Fruit fly (Drosophila melanogaster) whole organism, embryonic: Measurements from ENCODE around the gene CG2444.

Source experiments
- ATbp ChIP-seq: fragments of 200-800 bp; sonication (Bioruptor generic); optimal IDR thresholded peaks from 2 replicates; lab custom pipeline; 2017; ENCODE audit warnings: missing biosample characterization, mild to moderate bottlenecking, missing genetic modification characterization, missing genetic modification reagents
- Antp ChIP-seq: fragments of 200-800 bp; sonication (Bioruptor generic); optimal IDR thresholded peaks from 3 replicates; lab custom pipeline; 2016; ENCODE audit warnings: missing biosample characterization, missing genetic modification characterization
- BEAF-32 ChIP-seq: fragments of 200-800 bp; sonication (Bioruptor generic); optimal IDR thresholded peaks from 3 replicates; lab custom pipeline; 2017; ENCODE audit warnings: missing biosample characterization, missing genetic modification characterization, mild to moderate bottlenecking, moderate library complexity, missing genetic modification reagents
- BtbVII ChIP-seq: fragments of 200-800 bp; sonication (Bioruptor generic); optimal IDR thresholded peaks from 3 replicates; lab custom pipeline; 2017; ENCODE audit warnings: missing biosample characterization, mild to moderate bottlenecking, missing genetic modification characterization
- Bteb2 ChIP-seq: fragments of 200-800 bp; sonication (Bioruptor generic); optimal IDR thresholded peaks from 2 replicates; lab custom pipeline; 2016; ENCODE audit warnings: missing biosample characterization, missing genetic modification characterization
- CG10274 ChIP-seq: fragments of 200-800 bp; sonication (Bioruptor generic); optimal IDR thresholded peaks from 3 replicates; lab custom pipeline; 2017; ENCODE audit warnings: missing biosample characterization, mild to moderate bottlenecking, missing genetic modification characterization
- CG11093 ChIP-seq: fragments of 200-800 bp; sonication (Bioruptor generic); IDR thresholded peaks from 3 replicates; pipeline ENCODE4 v1.3.6; 2022; ENCODE audit warnings: missing biosample characterization, missing genetic modification characterization
- CG12744 ChIP-seq: fragments of 200-800 bp; sonication (Bioruptor generic); optimal IDR thresholded peaks from 2 replicates; lab custom pipeline; 2016; ENCODE audit warnings: missing biosample characterization, missing genetic modification characterization
- CG13123 ChIP-seq: fragments of 200-800 bp; sonication (Bioruptor generic); optimal IDR thresholded peaks from 2 replicates; lab custom pipeline; 2016; ENCODE audit warnings: missing biosample characterization, missing genetic modification characterization
- CG13296 ChIP-seq: fragments of 200-800 bp; sonication (Bioruptor generic); optimal IDR thresholded peaks from 3 replicates; lab custom pipeline; 2018; ENCODE audit warnings: missing biosample characterization, mild to moderate bottlenecking, missing genetic modification characterization
- CG13894 ChIP-seq: fragments of 200-800 bp; sonication (Bioruptor generic); optimal IDR thresholded peaks from 3 replicates; lab custom pipeline; 2018; ENCODE audit warnings: missing biosample characterization, mild to moderate bottlenecking, missing genetic modification characterization, moderate library complexity
- CG18011 ChIP-seq: fragments of 200-800 bp; sonication (Bioruptor generic); optimal IDR thresholded peaks from 2 replicates; lab custom pipeline; 2017; ENCODE audit warnings: missing biosample characterization, missing genetic modification characterization, mild to moderate bottlenecking, moderate library complexity, missing genotype
- CG1832 ChIP-seq: fragments of 200-800 bp; sonication (Bioruptor generic); optimal IDR thresholded peaks from 2 replicates; lab custom pipeline; 2017; ENCODE audit warnings: missing biosample characterization, mild to moderate bottlenecking, missing genetic modification characterization, inconsistent platforms
- CG18476 ChIP-seq: fragments of 200-800 bp; sonication (Bioruptor generic); optimal IDR thresholded peaks from 2 replicates; lab custom pipeline; 2016; ENCODE audit warnings: missing biosample characterization, mild to moderate bottlenecking, missing genetic modification characterization
- CG2116 ChIP-seq: fragments of 200-800 bp; sonication (Bioruptor generic); optimal IDR thresholded peaks from 3 replicates; lab custom pipeline; 2018; ENCODE audit warnings: missing biosample characterization, mild to moderate bottlenecking, missing genetic modification characterization
- CG2678 ChIP-seq: fragments of 200-800 bp; sonication (Bioruptor generic); optimal IDR thresholded peaks from 3 replicates; lab custom pipeline; 2019; ENCODE audit warnings: missing biosample characterization, mild to moderate bottlenecking, missing genetic modification characterization, moderate library complexity
- CG32772 ChIP-seq: fragments of 200-800 bp; sonication (Bioruptor generic); IDR thresholded peaks from 2 replicates; pipeline ENCODE4 v1.3.6; 2022; ENCODE audit warnings: missing biosample characterization, missing genetic modification characterization
- CG34376 ChIP-seq: fragments of 200-800 bp; sonication (Bioruptor generic); optimal IDR thresholded peaks from 2 replicates; lab custom pipeline; 2018; ENCODE audit warnings: missing biosample characterization, mild to moderate bottlenecking, missing genetic modification characterization
- CG4617 ChIP-seq: fragments of 200-800 bp; sonication (Bioruptor generic); optimal IDR thresholded peaks from 3 replicates; lab custom pipeline; 2016; ENCODE audit warnings: missing biosample characterization, missing genetic modification characterization, borderline replicate concordance
- CG6254 ChIP-seq: fragments of 200-800 bp; sonication (Bioruptor generic); optimal IDR thresholded peaks from 3 replicates; lab custom pipeline; 2017; ENCODE audit warnings: mild to moderate bottlenecking, missing biosample characterization, missing genetic modification reagents, missing genetic modification characterization
- CG6813 ChIP-seq: fragments of 200-800 bp; sonication (Bioruptor generic); optimal IDR thresholded peaks from 2 replicates; lab custom pipeline; 2017; ENCODE audit warnings: missing biosample characterization, missing genetic modification characterization, mild to moderate bottlenecking, moderate library complexity, missing genetic modification reagents
- CG7372 ChIP-seq: fragments of 200-800 bp; sonication (Bioruptor generic); IDR thresholded peaks from 2 replicates; pipeline ENCODE4 v1.3.6; 2022; ENCODE audit warnings: missing biosample characterization, missing genetic modification characterization
- CG8359 ChIP-seq: fragments of 200-800 bp; sonication (Bioruptor generic); optimal IDR thresholded peaks from 2 replicates; lab custom pipeline; 2017; ENCODE audit warnings: missing biosample characterization, mild to moderate bottlenecking, missing genetic modification characterization, borderline replicate concordance
- CG9797 ChIP-seq: fragments of 200-800 bp; sonication (Bioruptor generic); optimal IDR thresholded peaks from 3 replicates; lab custom pipeline; 2018; ENCODE audit warnings: missing biosample characterization, mild to moderate bottlenecking, missing genetic modification characterization
- Doc2 ChIP-seq: fragments of 200-800 bp; sonication (Bioruptor generic); IDR thresholded peaks from 2 replicates; pipeline ENCODE4 v1.3.6; 2022; ENCODE audit warnings: missing biosample characterization, missing genetic modification characterization
- Drgx ChIP-seq: fragments of 200-800 bp; sonication (Bioruptor generic); IDR thresholded peaks from 2 replicates; pipeline ENCODE4 v1.3.6; 2022; ENCODE audit warnings: missing biosample characterization, missing genetic modification characterization
- Ets65A ChIP-seq: fragments of 200-800 bp; sonication (Bioruptor generic); peaks from one replicate; lab custom pipeline; 2016; ENCODE audit warnings: missing biosample characterization, missing genetic modification characterization
- HHEX ChIP-seq: fragments of 200-800 bp; sonication (Bioruptor generic); optimal IDR thresholded peaks from 3 replicates; lab custom pipeline; 2017; ENCODE audit warnings: missing biosample characterization, mild to moderate bottlenecking, missing genetic modification characterization, missing genetic modification reagents
- Hey ChIP-seq: fragments of 200-800 bp; sonication (Bioruptor generic); optimal IDR thresholded peaks from 3 replicates; lab custom pipeline; 2018; ENCODE audit warnings: missing biosample characterization, mild to moderate bottlenecking, missing genetic modification characterization
- Kr ChIP-seq: fragments of 200-800 bp; sonication (Bioruptor generic); optimal IDR thresholded peaks from 2 replicates; lab custom pipeline; 2017; ENCODE audit warnings: missing biosample characterization, mild to moderate bottlenecking, missing genetic modification characterization
- Spps ChIP-seq: fragments of 200-800 bp; sonication (Bioruptor generic); optimal IDR thresholded peaks from 2 replicates; lab custom pipeline; 2018; ENCODE audit warnings: missing biosample characterization, mild to moderate bottlenecking, missing genetic modification characterization
- aop ChIP-seq: fragments of 200-800 bp; sonication (Bioruptor generic); IDR thresholded peaks from 2 replicates; pipeline ENCODE4 v1.3.6; 2022; ENCODE audit warnings: missing biosample characterization, missing genetic modification characterization
- ara ChIP-seq: fragments of 200-800 bp; sonication (Bioruptor generic); IDR thresholded peaks from 2 replicates; pipeline ENCODE4 v1.3.6; 2022; ENCODE audit warnings: missing biosample characterization, missing genetic modification characterization
- chm ChIP-seq: fragments of 200-800 bp; sonication (Bioruptor generic); IDR thresholded peaks from 2 replicates; pipeline ENCODE4 v1.3.6; 2022; ENCODE audit warnings: missing biosample characterization, missing genetic modification characterization
- dmrt99B ChIP-seq: fragments of 200-800 bp; sonication (Bioruptor generic); optimal IDR thresholded peaks from 2 replicates; lab custom pipeline; 2018; ENCODE audit warnings: missing biosample characterization, mild to moderate bottlenecking, missing genetic modification characterization, moderate library complexity
- esg ChIP-seq: fragments of 200-800 bp; sonication (Bioruptor generic); conservative IDR thresholded peaks from 2 replicates; pipeline ENCODE4 v1.3.6; 2022; ENCODE audit warnings: missing biosample characterization, missing genetic modification characterization
- gcm2 ChIP-seq: fragments of 200-800 bp; sonication (Bioruptor generic); optimal IDR thresholded peaks from 2 replicates; lab custom pipeline; 2016; ENCODE audit warnings: missing biosample characterization, missing genetic modification characterization
- gem ChIP-seq: fragments of 200-800 bp; sonication (Bioruptor generic); optimal IDR thresholded peaks from 2 replicates; lab custom pipeline; 2019; ENCODE audit warnings: missing biosample characterization, mild to moderate bottlenecking, missing genetic modification characterization, moderate library complexity
- grn ChIP-seq: fragments of 200-800 bp; sonication (Bioruptor generic); optimal IDR thresholded peaks from 3 replicates; lab custom pipeline; 2017; ENCODE audit warnings: missing biosample characterization, missing genetic modification characterization
- jigr1 ChIP-seq: fragments of 200-800 bp; sonication (Bioruptor generic); IDR thresholded peaks from 3 replicates; pipeline ENCODE4 v1.3.6; 2022; ENCODE audit warnings: missing biosample characterization, missing genetic modification characterization
- peb ChIP-seq: fragments of 200-800 bp; sonication (Bioruptor generic); IDR thresholded peaks from 2 replicates; pipeline ENCODE4 v1.3.6; 2022; ENCODE audit warnings: missing biosample characterization, missing genetic modification characterization
- prd ChIP-seq, 3 experiments: fragments of >200 bp in 2 of 3; fragments of 200-800 bp in 1 of 3; sonication (Bioruptor generic) in 1 of 3; optimal IDR thresholded peaks in 2 of 3; IDR thresholded peaks in 1 of 3; 2 replicates in 2 of 3; 3 replicates in 1 of 3; pipeline versions ENCODE4 v1.3.6 to Lab custom; 2017 to 2022; ENCODE audit warnings: missing biosample characterization in 1 of 3, missing genetic modification characterization in 1 of 3
- pzg ChIP-seq: fragments of 200-800 bp; sonication (Bioruptor generic); optimal IDR thresholded peaks from 3 replicates; lab custom pipeline; 2018; ENCODE audit warnings: missing biosample characterization, mild to moderate bottlenecking, missing genetic modification characterization, moderate library complexity
- sens ChIP-seq: fragments of 200-800 bp; sonication (Bioruptor generic); peaks from one replicate; lab custom pipeline; 2016; ENCODE audit warnings: missing biosample characterization, missing genetic modification characterization
- sima ChIP-seq: fragments of 200-800 bp; sonication (Bioruptor generic); optimal IDR thresholded peaks from 2 replicates; lab custom pipeline; 2016; ENCODE audit warnings: missing biosample characterization, missing genetic modification characterization
- ssp ChIP-seq: fragments of 200-800 bp; sonication (Bioruptor generic); IDR thresholded peaks from 2 replicates; pipeline ENCODE4 v1.3.6; 2022; ENCODE audit warnings: missing biosample characterization, missing genetic modification characterization
- trh ChIP-seq: fragments of 200-800 bp; sonication (Bioruptor generic); optimal IDR thresholded peaks from 2 replicates; lab custom pipeline; 2016; ENCODE audit warnings: missing biosample characterization, missing genetic modification characterization
- vfl ChIP-seq: fragments of 200-800 bp; sonication (Bioruptor generic); optimal IDR thresholded peaks from 2 replicates; lab custom pipeline; 2016; ENCODE audit warnings: missing biosample characterization, missing genetic modification characterization

The CG2444 gene

dm6 chrX:11715937-11716730 lies 11.0 kb upstream of the CG2444 start (continued):
- TF ChIP-seq HHEX (GFP tag; lab: Kevin White, UChicago) (peak; percentile 86), Spps (tag; lab: Kevin White, UChicago) (peak; percentile 62), Antp (GFP tag; lab: Kevin White, UChicago) (peak; percentile 60), sens (peak; percentile 96), sima (GFP tag; lab: Kevin White, UChicago) (peak; percentile 61), CG6254 (GFP tag; lab: Kevin White, UChicago) (peak; percentile 67), CG18011 (GFP tag; lab: Kevin White, UChicago) (peak; percentile 41), esg (peak; percentile 76), ara (GFP tag; lab: Robert Waterston, UW) (peak; percentile 74; the same call in 1 of the 2 replicates), ATbp (GFP tag; lab: Kevin White, UChicago) (peak; percentile 75), CG9797 (GFP tag; lab: Kevin White, UChicago) (no peak), pzg (GFP tag; lab: Kevin White, UChicago) (no peak), CG13296 (peak; percentile 86), aop (GFP tag; lab: Robert Waterston, UW) (no peak), ssp (GFP tag; lab: Robert Waterston, UW) (peak; percentile 71), Kr (GFP tag; lab: Kevin White, UChicago) (no peak), dmrt99B (tag; lab: Kevin White, UChicago) (peak; percentile 90), grn (GFP tag; lab: Kevin White, UChicago) (peak; percentile 71), peb (GFP tag; lab: Robert Waterston, UW) (peak; percentile 49; the same call in 1 of the 2 replicates), CG7372 (GFP tag; lab: Robert Waterston, UW) (peak; percentile 70), CG12744 (GFP tag; lab: Kevin White, UChicago) (peak; percentile 79), Hey (tag; lab: Kevin White, UChicago) (peak; percentile 3), CG2116 (GFP tag; lab: Kevin White, UChicago) (no peak), CG4617 (no peak), Doc2 (GFP tag; lab: Robert Waterston, UW) (peak; percentile 53), prd (optimal IDR thresholded peaks at IDR 0.05; lab: Kevin White, UChicago) (no peak), prd (GFP tag; IDR thresholded peaks at IDR 0.05; lab: Robert Waterston, UW) (peak; percentile 90), CG18476 (peak; percentile 85), jigr1 (peak; percentile 72; the same call in 2 of the 3 replicates), gcm2 (peak; percentile 61), CG2678 (tag; lab: Kevin White, UChicago) (peak; percentile 93), BEAF-32 (GFP tag; lab: Kevin White, UChicago) (peak; percentile 75), CG1832 (no peak), CG13123 (GFP tag; lab: Kevin White, UChicago) (peak; percentile 68), vfl (GFP tag; lab: Kevin White, UChicago) (peak; percentile 77), trh (peak; percentile 69), CG34376 (GFP tag; lab: Kevin White, UChicago) (peak; percentile 71), CG6813 (GFP tag; lab: Kevin White, UChicago) (peak; percentile 81), gem (tag; lab: Kevin White, UChicago) (peak; percentile 93), CG11093 (peak; percentile 76; the same call in 2 of the 3 replicates), Ets65A (GFP tag; lab: Kevin White, UChicago) (peak; percentile 99), BtbVII (GFP tag; lab: Kevin White, UChicago) (peak; percentile 84), Bteb2 (GFP tag; lab: Kevin White, UChicago) (peak; percentile 87), Drgx (peak; percentile 85), chm (GFP tag; lab: Robert Waterston, UW) (peak; percentile 54), CG8359 (GFP tag; lab: Kevin White, UChicago) (peak; percentile 69), CG32772 (peak; percentile 81), CG10274 (GFP tag; lab: Kevin White, UChicago) (peak; percentile 90), CG13894 (peak; percentile 58)
